Fruit fly (Drosophila melanogaster) whole organism, prepupa: ENCODE data around the gene tal-AA.

Experiments
- Blimp-1 ChIP-seq: fragments of 200-800 bp; sonication (Bioruptor generic); optimal IDR thresholded peaks from 3 replicates; lab custom pipeline; 2017; ENCODE audit warnings: missing biosample characterization, missing genetic modification characterization, mild to moderate bottlenecking, moderate library complexity, missing genetic modification reagents
- CG10669 ChIP-seq: fragments of 200-800 bp; sonication (Bioruptor generic); optimal IDR thresholded peaks from 3 replicates; lab custom pipeline; 2018; ENCODE audit warnings: missing biosample characterization, mild to moderate bottlenecking, missing genetic modification characterization, moderate library complexity
- CG11762 ChIP-seq: fragments of 200-800 bp; sonication (Bioruptor generic); optimal IDR thresholded peaks from 3 replicates; lab custom pipeline; 2016; ENCODE audit warnings: missing biosample characterization, missing genetic modification characterization; ENCODE audit not compliant: insufficient read depth
- CG11902 ChIP-seq: fragments of 200-800 bp; sonication (Bioruptor generic); optimal IDR thresholded peaks from 3 replicates; lab custom pipeline; 2016; ENCODE audit warnings: missing biosample characterization, missing genetic modification characterization
- CG15336 ChIP-seq: fragments of 200-800 bp; sonication (Bioruptor generic); IDR thresholded peaks from 2 replicates; pipeline ENCODE4 v1.3.6; 2022; ENCODE audit warnings: missing biosample characterization, missing genetic modification characterization
- CG1621 ChIP-seq: fragments of 200-800 bp; sonication (Bioruptor generic); optimal IDR thresholded peaks from 3 replicates; lab custom pipeline; 2018; ENCODE audit warnings: missing biosample characterization, mild to moderate bottlenecking, missing genetic modification characterization
- CG16779 ChIP-seq: fragments of 200-800 bp; sonication (Bioruptor generic); optimal IDR thresholded peaks from 3 replicates; lab custom pipeline; 2017; ENCODE audit warnings: missing biosample characterization, mild to moderate bottlenecking, missing genetic modification characterization
- CG31627 ChIP-seq: fragments of 200-800 bp; sonication (Bioruptor generic); optimal IDR thresholded peaks from 3 replicates; lab custom pipeline; 2016; ENCODE audit warnings: missing biosample characterization, missing genetic modification characterization
- CG32006 ChIP-seq: fragments of 200-800 bp; sonication (Bioruptor generic); optimal IDR thresholded peaks from 3 replicates; lab custom pipeline; 2017; ENCODE audit warnings: missing biosample characterization, mild to moderate bottlenecking, missing genetic modification characterization
- CG34406 ChIP-seq: fragments of 200-800 bp; sonication (Bioruptor generic); optimal IDR thresholded peaks from 3 replicates; lab custom pipeline; 2016; ENCODE audit warnings: missing biosample characterization, missing genetic modification characterization
- CG3919 ChIP-seq: fragments of 200-800 bp; sonication (Bioruptor generic); optimal IDR thresholded peaks from 3 replicates; lab custom pipeline; 2016; ENCODE audit warnings: missing biosample characterization, missing genetic modification characterization
- CG4318 ChIP-seq: fragments of 200-800 bp; sonication (Bioruptor generic); optimal IDR thresholded peaks from 3 replicates; lab custom pipeline; 2017; ENCODE audit warnings: missing biosample characterization, mild to moderate bottlenecking, missing genetic modification characterization
- CG6163 ChIP-seq: fragments of 200-800 bp; sonication (Bioruptor generic); IDR thresholded peaks from 3 replicates; pipeline ENCODE4 v1.3.6; 2022; ENCODE audit warnings: missing biosample characterization, missing genetic modification characterization
- CG6854 ChIP-seq: fragments of 200-800 bp; sonication (Bioruptor generic); optimal IDR thresholded peaks from 2 replicates; lab custom pipeline; 2017; ENCODE audit warnings: missing biosample characterization, mild to moderate bottlenecking, missing genetic modification characterization
- CG8119 ChIP-seq: fragments of 200-800 bp; sonication (Bioruptor generic); IDR thresholded peaks from 3 replicates; pipeline ENCODE4 v1.3.6; 2022; ENCODE audit warnings: missing biosample characterization, missing genetic modification characterization
- CG8319 ChIP-seq: fragments of 200-800 bp; sonication (Bioruptor generic); optimal IDR thresholded peaks from 3 replicates; lab custom pipeline; 2016; ENCODE audit warnings: missing biosample characterization, missing genetic modification characterization
- CG8632 ChIP-seq: fragments of 200-800 bp; sonication (Bioruptor generic); optimal IDR thresholded peaks from 3 replicates; lab custom pipeline; 2016; ENCODE audit warnings: missing biosample characterization, missing genetic modification characterization
- Ets21C ChIP-seq: fragments of 200-800 bp; sonication (Bioruptor generic); optimal IDR thresholded peaks from 3 replicates; lab custom pipeline; 2016; ENCODE audit warnings: missing biosample characterization, missing genetic modification characterization
- Hr38 ChIP-seq: sonication (Bioruptor generic); optimal IDR thresholded peaks from 2 replicates; lab custom pipeline; 2016; ENCODE audit warnings: missing biosample characterization, missing genetic modification characterization
- Hr39 ChIP-seq: fragments of 200-800 bp; sonication (Bioruptor generic); optimal IDR thresholded peaks from 2 replicates; lab custom pipeline; 2016; ENCODE audit warnings: missing biosample characterization, missing genetic modification characterization
- Hr4 ChIP-seq: fragments of 200-800 bp; sonication (Bioruptor generic); optimal IDR thresholded peaks from 3 replicates; lab custom pipeline; 2016; ENCODE audit warnings: missing biosample characterization, missing genetic modification characterization
- Lpt ChIP-seq: fragments of 200-800 bp; sonication (Bioruptor generic); optimal IDR thresholded peaks from 3 replicates; lab custom pipeline; 2016; ENCODE audit warnings: missing biosample characterization, missing genetic modification characterization
- Sox14 ChIP-seq: fragments of 200-800 bp; sonication (Bioruptor generic); optimal IDR thresholded peaks from 3 replicates; lab custom pipeline; 2016; ENCODE audit warnings: missing biosample characterization, missing genetic modification characterization
- Sox15 ChIP-seq: fragments of 200-800 bp; sonication (Bioruptor generic); optimal IDR thresholded peaks from 3 replicates; lab custom pipeline; 2016; ENCODE audit warnings: missing biosample characterization, missing genetic modification characterization
- dac ChIP-seq: fragments of 200-800 bp; sonication (Bioruptor generic); optimal IDR thresholded peaks from 2 replicates; lab custom pipeline; 2017; ENCODE audit warnings: missing biosample characterization, mild to moderate bottlenecking, missing genetic modification characterization
- fkh ChIP-seq: fragments of 200-800 bp; sonication (Bioruptor generic); optimal IDR thresholded peaks from 3 replicates; lab custom pipeline; 2017; ENCODE audit warnings: missing biosample characterization, mild to moderate bottlenecking, missing genetic modification characterization, moderate library complexity
- pdm3 ChIP-seq: fragments of 200-800 bp; sonication (Bioruptor generic); optimal IDR thresholded peaks from 3 replicates; lab custom pipeline; 2016; ENCODE audit warnings: missing biosample characterization, missing genetic modification characterization
- salr ChIP-seq, 2 experiments: fragments of 200-800 bp; sonication (Bioruptor generic); optimal IDR thresholded peaks; 3 replicates each; lab custom pipeline; 2016 to 2018; ENCODE audit warnings: missing biosample characterization in 2 of 2, missing genetic modification characterization in 2 of 2, mild to moderate bottlenecking in 1 of 2
- spab ChIP-seq: fragments of 200-800 bp; sonication (Bioruptor generic); optimal IDR thresholded peaks from 2 replicates; lab custom pipeline; 2017; ENCODE audit warnings: missing biosample characterization, mild to moderate bottlenecking, missing genetic modification characterization, missing genetic modification reagents
- ss ChIP-seq, 2 experiments: fragments of 200-800 bp; sonication (Bioruptor generic); optimal IDR thresholded peaks; 2 replicates in 1 of 2; 3 replicates in 1 of 2; lab custom pipeline; 2017 to 2018; ENCODE audit warnings: mild to moderate bottlenecking in 2 of 2, missing biosample characterization in 2 of 2, missing genetic modification characterization in 2 of 2, moderate library complexity in 1 of 2
- svp ChIP-seq: fragments of 200-800 bp; sonication (Bioruptor generic); peaks from one replicate; lab custom pipeline; 2016; ENCODE audit warnings: missing biosample characterization, missing genetic modification characterization
- topi ChIP-seq: fragments of 200-800 bp; sonication (Bioruptor generic); optimal IDR thresholded peaks from 3 replicates; lab custom pipeline; 2016; ENCODE audit warnings: missing biosample characterization, missing genetic modification characterization
- vri ChIP-seq: fragments of 200-800 bp; sonication (Bioruptor generic); optimal IDR thresholded peaks from 3 replicates; lab custom pipeline; 2016; ENCODE audit warnings: missing biosample characterization, mild to moderate bottlenecking, missing genetic modification characterization

Gene tal-AA

DNA sequence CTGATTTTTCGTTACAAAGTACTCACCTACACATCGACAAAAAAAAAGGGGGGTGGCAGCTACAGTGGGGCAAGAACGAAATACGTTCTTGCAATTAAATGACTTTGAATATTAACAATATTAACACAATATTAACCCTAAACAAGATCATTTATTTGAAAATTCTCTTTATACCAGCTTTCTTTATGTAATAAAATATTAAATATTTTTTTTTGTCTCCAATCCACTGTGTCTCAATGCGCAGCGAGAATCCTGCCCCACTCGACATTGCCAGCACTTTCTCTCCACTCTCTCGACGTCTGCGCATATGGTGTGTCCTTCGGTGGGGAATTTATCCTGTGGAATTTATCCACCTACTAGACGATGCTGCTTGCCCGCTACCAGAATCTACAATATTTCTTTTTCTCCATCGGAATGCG is 12.5 kb upstream of the tal-AA start (continued):
- TF ChIP-seq CG1621 (tag; lab: Kevin White, UChicago) (peak; percentile 66), Sox15 (GFP tag; lab: Kevin White, UChicago) (peak; percentile 15), spab (peak; percentile 70), CG8319 (GFP tag; lab: Kevin White, UChicago) (peak; percentile 30), svp (GFP tag; lab: Kevin White, UChicago) (peak; percentile 88), CG11762 (GFP tag; lab: Kevin White, UChicago) (peak; percentile 55), CG8119 (peak; percentile 88), Lpt (GFP tag; lab: Kevin White, UChicago) (peak; percentile 51)

DNA sequence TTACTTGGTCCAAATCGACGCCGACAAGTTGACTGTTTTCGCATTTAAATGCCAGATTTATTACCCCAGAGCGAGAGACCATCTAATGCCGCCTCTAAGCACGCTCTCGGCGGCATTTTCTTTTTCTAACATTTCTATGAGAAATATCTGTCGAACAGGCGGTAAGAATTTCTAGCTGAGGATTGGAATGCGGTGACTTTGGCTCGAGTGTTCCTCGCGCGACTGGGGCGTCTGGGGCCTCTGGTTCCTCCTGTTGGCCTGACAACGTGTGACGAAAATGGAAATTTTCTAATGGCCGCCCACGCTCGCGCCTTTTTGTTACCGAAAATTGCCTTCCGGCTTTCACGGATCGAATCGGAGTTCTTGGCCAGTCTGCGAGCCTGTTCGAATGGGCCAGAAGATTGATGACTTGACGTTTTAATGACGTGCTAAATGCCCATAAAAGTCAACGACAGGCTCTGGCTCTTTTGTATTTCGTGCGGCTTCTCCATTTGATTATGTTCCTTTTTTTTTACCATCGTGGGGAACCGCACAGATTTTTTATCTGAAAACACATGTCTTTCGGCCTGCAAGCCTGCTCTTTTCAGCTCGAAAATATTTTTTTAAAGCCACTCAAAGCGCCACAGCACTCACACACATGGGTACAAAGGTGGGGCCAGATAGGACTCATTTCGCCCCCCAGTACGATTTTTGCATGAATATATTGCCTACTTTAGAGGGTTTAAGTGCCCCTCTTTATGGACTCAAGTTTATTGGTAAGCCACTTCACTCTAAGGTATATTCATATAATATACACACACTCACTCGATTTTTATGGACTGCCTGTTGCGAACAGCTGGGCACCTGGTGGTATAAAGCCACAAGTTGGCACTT is 11.5 kb upstream of the tal-AA start:
- TF ChIP-seq Sox14 (GFP tag; lab: Kevin White, UChicago) (no peak), Ets21C (GFP tag; lab: Kevin White, UChicago) (no peak), Lpt (GFP tag; lab: Kevin White, UChicago) (no peak), dac (no peak), CG32006 (no peak), CG8632 (GFP tag; lab: Kevin White, UChicago) (no peak), CG4318 (GFP tag; lab: Kevin White, UChicago) (no peak), CG11902 (GFP tag; lab: Kevin White, UChicago) (no peak), CG6854 (no peak), CG8119 (no peak), CG10669 (GFP tag; lab: Kevin White, UChicago) (no peak), ss (GFP tag; optimal IDR thresholded peaks at IDR 0.05; lab: Kevin White, UChicago) (no peak), CG3919 (no peak), fkh (GFP tag; lab: Kevin White, UChicago) (no peak), CG16779 (tag; lab: Kevin White, UChicago) (no peak), Hr38 (no peak), CG15336 (GFP tag; lab: Robert Waterston, UW) (no peak)

DNA sequence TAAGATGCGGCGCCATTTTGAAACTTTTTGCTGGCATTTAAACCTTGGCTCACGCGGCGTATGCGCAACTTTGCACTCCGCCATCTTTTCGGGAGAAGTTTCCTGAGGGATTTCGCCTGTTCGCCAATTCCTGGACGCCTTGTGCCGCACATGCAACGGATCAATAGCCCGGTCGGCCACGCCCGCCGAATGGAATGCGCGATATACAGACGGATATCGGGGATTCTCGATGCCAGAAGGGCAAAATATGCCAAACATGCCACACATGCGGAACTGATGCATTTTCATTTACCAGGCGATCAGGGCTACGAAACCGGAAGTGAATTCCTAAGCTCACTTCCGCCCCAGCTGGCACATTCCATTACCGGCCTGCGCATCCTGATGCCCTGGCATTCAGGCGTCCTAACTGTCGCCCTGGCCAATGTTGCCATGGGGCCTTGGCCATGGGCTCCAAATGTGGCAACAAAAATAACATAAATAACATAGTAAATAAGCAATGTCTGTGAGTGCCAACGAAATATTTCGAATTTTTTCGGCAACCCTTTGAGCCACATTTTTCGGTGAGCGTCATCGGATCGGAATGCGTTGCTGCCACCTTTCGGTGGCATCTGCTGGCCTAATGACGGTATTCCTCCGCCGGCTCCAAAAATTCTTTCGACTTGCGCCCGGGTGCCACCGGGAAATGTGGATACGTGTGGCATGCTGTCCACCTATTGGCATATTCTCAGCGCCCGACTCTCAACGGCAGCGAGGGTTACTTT is 10.7 kb upstream of the tal-AA start:
- TF ChIP-seq topi (GFP tag; lab: Kevin White, UChicago) (no peak), CG11762 (GFP tag; lab: Kevin White, UChicago) (no peak), svp (GFP tag; lab: Kevin White, UChicago) (peak; percentile 47), Hr39 (GFP tag; lab: Kevin White, UChicago) (no peak)

DNA sequence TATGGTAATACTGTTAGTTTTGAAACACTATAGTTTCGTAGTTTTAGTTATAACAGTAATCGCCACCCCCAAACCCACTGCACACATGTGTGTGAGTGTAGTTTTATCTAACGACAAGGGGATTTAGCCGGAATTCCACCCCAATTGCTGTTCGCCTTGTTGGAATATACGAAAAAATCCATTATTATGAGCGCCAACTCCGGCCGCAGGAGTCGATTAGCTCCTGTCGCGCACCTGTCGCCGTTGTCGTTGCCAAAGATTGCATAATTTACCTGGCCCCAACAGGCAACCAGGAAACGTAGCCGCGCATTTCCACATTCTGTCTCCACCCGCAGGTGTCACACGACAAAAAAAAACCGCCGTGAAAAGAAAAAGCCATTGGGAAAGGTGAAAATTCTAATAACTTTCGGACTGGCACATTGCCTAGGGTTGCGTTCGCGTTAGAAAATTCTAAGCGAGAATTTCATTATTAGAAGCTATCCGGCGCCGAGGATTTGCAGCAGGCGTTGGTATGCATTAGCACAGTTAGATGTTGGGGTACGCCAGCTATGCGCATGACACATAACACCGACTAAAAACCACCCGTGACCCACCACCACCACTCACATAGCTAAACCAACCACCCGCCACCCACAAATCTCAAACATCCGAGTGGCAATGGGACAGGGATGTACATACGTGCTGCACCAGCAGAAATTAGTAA is 9.6 kb upstream of the tal-AA start:
- TF ChIP-seq pdm3 (GFP tag; lab: Kevin White, UChicago), result no peak
- TF ChIP-seq CG31627 (GFP tag; lab: Kevin White, UChicago), result no peak
- TF ChIP-seq CG11762 (GFP tag; lab: Kevin White, UChicago), result no peak
- no peak for TF ChIP-seq vri
- TF ChIP-seq Hr4 (GFP tag; lab: Kevin White, UChicago), result no peak
- no peak for TF ChIP-seq Sox15 (GFP tag; lab: Kevin White, UChicago)
- no peak for TF ChIP-seq CG6163 (GFP tag; lab: Robert Waterston, UW)
- TF ChIP-seq CG16779 (tag; lab: Kevin White, UChicago), result no peak
- TF ChIP-seq salr (GFP tag; optimal IDR thresholded peaks at IDR 0.05; lab: Kevin White, UChicago), result no peak
- TF ChIP-seq Blimp-1 (GFP tag; lab: Kevin White, UChicago), result no peak
- TF ChIP-seq CG3919, result no peak
- no peak for TF ChIP-seq CG34406 (GFP tag; lab: Kevin White, UChicago)
- no peak for TF ChIP-seq CG8319 (GFP tag; lab: Kevin White, UChicago)
